Worm (Caenorhabditis elegans): ENCODE results near the gene mam-3.

The mam-3 gene

ce11 chrIV:13412845-13413383, 32.3 kb downstream of the mam-3 start, which contains the start of gene gcl-1 (continued):
- peak; percentile 71 for TF ChIP-seq mxl-3 (GFP tag; optimal IDR thresholded peaks at IDR 0.05)
- TF ChIP-seq hif-1 (tag; optimal IDR thresholded peaks at IDR 0.05) = no peak
- TF ChIP-seq zip-2 (tag; optimal IDR thresholded peaks at IDR 0.05) = no peak

DNA sequence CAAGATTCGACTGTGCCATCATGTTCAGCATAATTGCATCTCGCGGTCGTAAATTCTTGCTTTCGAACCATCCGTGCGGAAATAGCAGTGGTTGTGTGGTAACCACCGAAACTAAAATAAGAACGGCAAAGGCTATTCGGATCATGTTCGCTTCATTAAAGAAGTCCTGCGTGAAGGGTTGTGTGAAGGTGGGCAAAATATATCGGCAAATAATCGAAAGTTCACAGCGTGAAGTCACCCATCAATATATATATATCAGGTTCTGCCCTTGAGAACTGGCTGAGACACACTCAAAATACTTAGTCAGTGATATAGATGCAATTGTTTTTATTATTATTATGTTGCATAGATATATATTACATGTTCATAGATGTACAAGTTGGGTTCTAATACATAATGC, 37.2 kb downstream of the mam-3 start, which contains the start of gene Y62E10A.19:
Y62E10A.19 (minus strand) TSS at position 289 of the 400 bp plus-strand sequence.
- TF ChIP-seq hif-1 (tag; optimal IDR thresholded peaks at IDR 0.05) (no peak), nhr-76 (tag; optimal IDR thresholded peaks at IDR 0.05) (no peak), unc-62 (GFP tag; optimal IDR thresholded peaks at IDR 0.05 in 1 of 2) (peak in 1 of 2 experiments; percentile 69), unc-62 (tag; optimal IDR thresholded peaks at IDR 0.05) (no peak), madf-5 (GFP tag; IDR thresholded peaks at IDR 0.05) (no peak), ceh-82 (tag; optimal IDR thresholded peaks at IDR 0.05) (no peak), ceh-62 (tag; optimal IDR thresholded peaks at IDR 0.05) (no peak), hmg-1.1 (GFP tag; IDR thresholded peaks at IDR 0.05) (no peak), spr-1 (tag; optimal IDR thresholded peaks at IDR 0.05) (no peak)

DNA sequence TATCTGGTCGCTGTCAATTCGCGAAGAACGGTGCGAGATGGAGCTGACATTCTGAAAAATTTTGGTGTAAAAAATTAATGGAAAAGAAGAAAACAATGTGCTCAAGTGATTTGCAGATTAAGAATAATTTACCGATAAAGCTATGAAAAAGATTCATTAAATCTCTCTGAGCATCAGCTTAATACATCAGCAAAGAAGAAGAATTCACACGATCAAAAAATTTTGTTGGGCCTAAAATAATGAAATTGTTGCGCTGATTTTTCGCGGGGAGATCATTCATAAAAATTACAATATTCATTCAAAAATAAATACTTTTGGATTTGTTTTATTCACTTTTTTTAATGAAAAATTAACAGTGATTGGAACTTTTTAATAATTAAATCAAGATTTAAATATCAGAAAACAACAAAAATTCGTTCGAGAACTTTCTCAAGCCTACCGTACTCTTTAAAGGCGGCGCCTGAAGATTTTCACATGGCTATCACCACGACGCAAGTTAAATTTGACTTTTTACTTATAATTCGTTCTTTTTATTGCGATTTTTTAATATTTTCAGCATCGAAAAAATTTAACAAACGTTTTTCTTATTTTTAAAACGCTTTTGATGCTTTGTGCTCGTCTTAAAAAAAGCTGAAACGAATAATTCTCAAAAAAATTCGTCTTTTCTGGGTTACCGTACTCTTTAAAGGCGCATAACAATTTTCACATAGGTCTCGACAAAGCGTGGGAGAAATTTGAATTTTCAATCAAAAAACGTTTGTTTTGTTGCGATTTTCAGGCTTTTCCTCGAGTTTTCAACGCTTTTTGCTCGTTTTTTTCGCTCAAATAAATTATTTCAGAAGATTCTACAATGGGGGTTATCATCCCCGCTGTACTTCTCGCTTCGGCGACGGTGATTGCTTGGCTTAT, 44.5 kb downstream of the mam-3 start, which contains the start of the genes memi-2 and cyp-31A5:
memi-2 (minus strand) TSS at position 51 of the 909 bp plus-strand sequence.
cyp-31A5 (plus strand) TSS at position 834 of the 909 bp plus-strand sequence.
- peak in 1 of 2 experiments; percentile 41 for TF ChIP-seq unc-62 (GFP tag; optimal IDR thresholded peaks at IDR 0.05 in 1 of 2)
- TF ChIP-seq unc-62 (tag; optimal IDR thresholded peaks at IDR 0.05) = no peak
- TF ChIP-seq nhr-28 (tag; optimal IDR thresholded peaks at IDR 0.05) = no peak
- no peak for TF ChIP-seq nhr-25 (tag; optimal IDR thresholded peaks at IDR 0.05; ENCODE audit: borderline replicate concordance, insufficient read depth)
- TF ChIP-seq unc-130 (GFP tag; optimal IDR thresholded peaks at IDR 0.05) = peak; percentile 19

- TF ChIP-seq lin-38 (GFP tag; IDR thresholded peaks at IDR 0.05) (peak; percentile 42; the same call in 1 of the 2 replicates), attf-4 (tag; optimal IDR thresholded peaks at IDR 0.05) (no peak), F49E8.2 (tag; optimal IDR thresholded peaks at IDR 0.05; ENCODE audit: borderline replicate concordance) (peak; percentile 9)
These were observed 46.4 kb downstream of the mam-3 start, which contains the start of gene Y62E10A.13 for ce11 chrIV:13398728-13399127. TSS of gene Y62E10A.13 (minus strand) at chrIV:13399053.

DNA sequence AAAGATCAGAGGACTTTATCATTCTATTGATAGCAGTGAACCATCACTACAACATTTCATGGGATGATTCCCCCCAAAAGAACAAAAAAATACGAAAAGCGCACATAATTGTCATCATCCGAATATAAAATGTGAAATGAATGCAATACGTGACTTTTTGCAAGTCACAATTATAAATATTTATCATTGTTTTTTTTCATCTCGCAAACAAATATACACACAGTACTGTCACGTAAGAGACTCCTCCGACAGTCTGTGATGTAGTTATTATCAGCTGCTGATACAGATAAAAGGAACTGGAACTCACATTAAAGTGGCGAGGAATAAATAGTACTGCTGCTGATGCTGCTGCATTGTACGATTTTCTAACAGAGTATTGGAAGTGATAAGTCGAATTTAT, 48.8 kb downstream of the mam-3 start:
- no peak for TF ChIP-seq madf-9 (GFP tag; conservative IDR thresholded peaks at IDR 0.05)
- TF ChIP-seq zfp-2 (tag; optimal IDR thresholded peaks at IDR 0.05) = no peak
- TF ChIP-seq hlh-11 (tag; optimal IDR thresholded peaks at IDR 0.05) = peak; percentile 65
- TF ChIP-seq zip-2 (tag; optimal IDR thresholded peaks at IDR 0.05) = no peak
- peak; percentile 75 for TF ChIP-seq pqm-1 (tag; optimal IDR thresholded peaks at IDR 0.05)
- TF ChIP-seq dmd-9 (GFP tag; IDR thresholded peaks at IDR 0.05) = no peak
- no peak for TF ChIP-seq T26A8.4 (GFP tag; IDR thresholded peaks at IDR 0.05)
- peak; percentile 21 for TF ChIP-seq ztf-7 (tag; optimal IDR thresholded peaks at IDR 0.05)
- TF ChIP-seq tra-1 (GFP tag; IDR thresholded peaks at IDR 0.05) = no peak
- no peak for TF ChIP-seq gei-8 (GFP tag; optimal IDR thresholded peaks at IDR 0.05)
- TF ChIP-seq php-3 (GFP tag; IDR thresholded peaks at IDR 0.05) = peak; percentile 52; the same call in 1 of the 2 replicates
- TF ChIP-seq dve-1 (tag; optimal IDR thresholded peaks at IDR 0.05; ENCODE audit: insufficient read depth) = peak; percentile 77
- no peak for TF ChIP-seq daf-16 (GFP tag; optimal IDR thresholded peaks at IDR 0.05)
- peak; percentile 97 for TF ChIP-seq daf-16 (tag; optimal IDR thresholded peaks at IDR 0.05)
- TF ChIP-seq nhr-10 (tag; optimal IDR thresholded peaks at IDR 0.05) = no peak
- no peak for TF ChIP-seq nhr-25 (tag; optimal IDR thresholded peaks at IDR 0.05; ENCODE audit: borderline replicate concordance, insufficient read depth)
- peak; percentile 90 for TF ChIP-seq nhr-28 (tag; optimal IDR thresholded peaks at IDR 0.05)
- no peak for TF ChIP-seq fkh-10 (GFP tag; optimal IDR thresholded peaks at IDR 0.05)
- no peak for TF ChIP-seq Y105C5A.15 (GFP tag; IDR thresholded peaks at IDR 0.05)
- no peak for TF ChIP-seq daf-19 (GFP tag; conservative IDR thresholded peaks at IDR 0.05)
- no peak for TF ChIP-seq F37D6.2 (tag; optimal IDR thresholded peaks at IDR 0.05)
- no peak for TF ChIP-seq tag-97 (GFP tag; IDR thresholded peaks at IDR 0.05)
- peak; percentile 93 to 98 for TF ChIP-seq hif-1 (tag; optimal IDR thresholded peaks at IDR 0.05)
- TF ChIP-seq lin-15B (tag; optimal IDR thresholded peaks at IDR 0.05) = no peak
- TF ChIP-seq lim-7 (GFP tag; IDR thresholded peaks at IDR 0.05) = no peak
- TF ChIP-seq mdt-29 (GFP tag; IDR thresholded peaks at IDR 0.05) = no peak
- peak in 1 of 2 experiments; percentile 16 for TF ChIP-seq lsy-2 (tag; optimal IDR thresholded peaks at IDR 0.05)
